Worm (Caenorhabditis elegans) whole organism, early embryonic: Measurements from ENCODE around the gene F09G2.8.

Experiments used
- B0310.2 ChIP-seq: sonication (generic microtip); optimal IDR thresholded peaks from 2 replicates; lab custom pipeline; 2016; ENCODE audit warnings: mild to moderate bottlenecking, missing genetic modification characterization, missing compliant biosample characterization
- F13C5.2 ChIP-seq: sonication (generic microtip); optimal IDR thresholded peaks from 2 replicates; lab custom pipeline; 2017; ENCODE audit warnings: mild to moderate bottlenecking, missing genetic modification characterization, inconsistent platforms, missing compliant biosample characterization
- aly-1 ChIP-seq: sonication (generic microtip); optimal IDR thresholded peaks from 2 replicates; lab custom pipeline; 2016; ENCODE audit warnings: missing genetic modification characterization, missing compliant biosample characterization
- ama-1 ChIP-seq: fragments of 150-350 bp; optimal IDR thresholded peaks from 2 replicates; lab custom pipeline; 2014
- ceh-13 ChIP-seq: fragments of 200-800 bp; sonication (Bioruptor generic); optimal IDR thresholded peaks from 2 replicates; lab custom pipeline; 2018; ENCODE audit warnings: mild to moderate bottlenecking, missing genetic modification characterization, missing compliant biosample characterization
- ceh-36 ChIP-seq: sonication (generic microtip); optimal IDR thresholded peaks from 2 replicates; lab custom pipeline; 2016; ENCODE audit warnings: missing genetic modification characterization, inconsistent platforms, missing compliant biosample characterization
- ets-7 ChIP-seq: sonication (generic microtip); optimal IDR thresholded peaks from 2 replicates; lab custom pipeline; 2016; ENCODE audit warnings: missing genotype, missing genetic modification characterization, missing compliant biosample characterization
- flt-1 ChIP-seq: fragments of 200-800 bp; sonication (Bioruptor generic); IDR thresholded peaks from 2 replicates; pipeline ENCODE4 v1.3.6; 2022; ENCODE audit warnings: missing genetic modification characterization, missing compliant biosample characterization
- hmbx-1 ChIP-seq: sonication (generic microtip); optimal IDR thresholded peaks from 2 replicates; lab custom pipeline; 2016; ENCODE audit warnings: mild to moderate bottlenecking, missing genetic modification characterization, missing compliant biosample characterization
- hmg-4 ChIP-seq: fragments of 200-800 bp; sonication (Bioruptor generic); optimal IDR thresholded peaks from 2 replicates; lab custom pipeline; 2018; ENCODE audit warnings: mild to moderate bottlenecking, missing genetic modification characterization, missing compliant biosample characterization
- hnd-1 ChIP-seq: sonication (generic microtip); optimal IDR thresholded peaks from 2 replicates; lab custom pipeline; 2016; ENCODE audit warnings: missing genetic modification characterization, missing compliant biosample characterization
- pes-1 ChIP-seq: fragments of 200-800 bp; sonication (Bioruptor generic); IDR thresholded peaks from 2 replicates; pipeline ENCODE4 v1.3.6; 2022; ENCODE audit warnings: missing genetic modification reagents, missing genetic modification characterization, missing compliant biosample characterization
- scrt-1 ChIP-seq: fragments of 200-800 bp; sonication (Bioruptor generic); IDR thresholded peaks from 2 replicates; pipeline ENCODE4 v1.3.6; 2022; ENCODE audit warnings: missing genetic modification characterization, missing compliant biosample characterization
- sea-1 ChIP-seq: fragments of 200-800 bp; sonication (Bioruptor generic); conservative IDR thresholded peaks from 2 replicates; pipeline ENCODE4 v1.3.6; 2022; ENCODE audit warnings: missing genetic modification characterization, missing compliant biosample characterization
- tbx-11 ChIP-seq: fragments of 200-800 bp; sonication (Bioruptor generic); IDR thresholded peaks from 2 replicates; pipeline ENCODE4 v1.3.6; 2022; ENCODE audit warnings: missing genetic modification characterization, missing compliant biosample characterization
- tbx-37 ChIP-seq: fragments of 200-800 bp; sonication (Bioruptor generic); conservative IDR thresholded peaks from 2 replicates; pipeline ENCODE4 v1.3.6; 2022; ENCODE audit warnings: missing genetic modification reagents, missing genetic modification characterization, missing compliant biosample characterization
- tra-4 ChIP-seq: sonication (generic microtip); optimal IDR thresholded peaks from 2 replicates; lab custom pipeline; 2017; ENCODE audit warnings: missing genetic modification characterization, missing compliant biosample characterization

The F09G2.8 gene

DNA sequence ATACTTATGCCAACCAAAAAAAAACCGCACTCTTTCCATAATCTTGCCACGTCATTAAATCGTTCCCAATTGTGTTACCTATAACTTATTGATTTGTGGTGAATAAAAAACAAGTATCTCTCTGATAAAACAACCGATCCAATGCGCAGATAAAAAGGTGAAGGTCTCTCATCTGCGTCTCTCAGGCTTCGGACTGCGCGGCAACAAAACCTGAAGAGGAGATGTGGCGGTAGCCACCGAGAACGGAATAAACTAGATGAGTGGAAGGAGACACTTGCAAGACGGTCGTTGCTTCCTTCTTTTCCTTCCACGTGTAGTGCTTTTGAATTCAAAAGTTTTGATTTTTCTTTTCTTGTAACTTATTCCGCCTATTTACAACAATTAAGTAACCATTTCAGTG is 31.5 kb upstream of the F09G2.8 start, which contains the start of gene fkb-3:
Gene fkb-3, plus strand, starts transcription at position 277 of the 400 bp plus-strand sequence.
- TF ChIP-seq hnd-1 (tag; lab: Kevin White, UChicago) = no peak
- no peak for TF ChIP-seq scrt-1 (GFP tag; lab: Robert Waterston, UW)
- TF ChIP-seq pes-1 (GFP tag; lab: Robert Waterston, UW) = no peak
- no peak for TF ChIP-seq ama-1 (lab: Kevin White, UChicago)
- no peak for TF ChIP-seq sea-1 (GFP tag; lab: Robert Waterston, UW)
- no peak for TF ChIP-seq F13C5.2 (tag; lab: Kevin White, UChicago)
- no peak for TF ChIP-seq aly-1

- TF ChIP-seq tra-4 (tag; lab: Kevin White, UChicago) = no peak
Measured at ce11 chrV:7224353-7224752, 30.9 kb upstream of the F09G2.8 start.

ce11 chrV:7223941-7224340 is 30.5 kb upstream of the F09G2.8 start, which contains the start of gene C13F10.1:
C13F10.1 (plus strand) TSS chrV:7224078.
- TF ChIP-seq ceh-36 (tag; lab: Kevin White, UChicago) (no peak), sea-1 (GFP tag; lab: Robert Waterston, UW) (no peak), ama-1 (lab: Kevin White, UChicago) (no peak), hmg-4 (GFP tag; lab: Kevin White, UChicago) (no peak), hnd-1 (tag; lab: Kevin White, UChicago) (no peak)

DNA sequence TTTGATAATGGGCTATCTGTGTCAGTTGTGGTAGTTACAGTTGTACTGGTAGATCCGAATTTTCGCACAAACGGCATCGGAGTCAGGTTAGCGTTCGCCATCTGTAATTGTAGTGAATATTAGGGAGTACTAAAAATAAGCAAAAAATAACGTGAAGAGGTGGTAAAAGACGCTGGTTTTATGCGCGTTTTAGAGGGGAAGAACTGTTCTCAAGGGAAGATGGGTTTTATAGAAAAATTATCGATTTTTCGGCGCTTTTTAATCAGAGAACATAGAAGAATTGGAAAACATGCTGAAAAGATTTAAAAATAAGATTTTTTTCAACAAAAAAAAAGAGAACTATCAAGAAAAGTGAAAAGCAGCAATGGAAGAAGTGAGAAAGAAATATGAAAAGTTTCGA is 29.7 kb upstream of the F09G2.8 start, which contains the start of gene C13F10.7:
Gene C13F10.7, minus strand, starts transcription at position 101 of the 400 bp plus-strand sequence.
- no peak for TF ChIP-seq ets-7 (tag; lab: Kevin White, UChicago)
- no peak for TF ChIP-seq scrt-1 (GFP tag; lab: Robert Waterston, UW)
- no peak for TF ChIP-seq B0310.2 (tag; lab: Kevin White, UChicago)
- TF ChIP-seq tbx-37 (GFP tag; lab: Robert Waterston, UW) = no peak
- TF ChIP-seq hmbx-1 (tag; lab: Kevin White, UChicago) = no peak
- no peak for TF ChIP-seq ceh-36 (tag; lab: Kevin White, UChicago)
- no peak for TF ChIP-seq tra-4 (tag; lab: Kevin White, UChicago)
- no peak for TF ChIP-seq hnd-1 (tag; lab: Kevin White, UChicago)
- no peak for TF ChIP-seq F13C5.2 (tag; lab: Kevin White, UChicago)
- no peak for TF ChIP-seq flt-1 (GFP tag; lab: Robert Waterston, UW)
- TF ChIP-seq pes-1 (GFP tag; lab: Robert Waterston, UW) = no peak
- TF ChIP-seq sea-1 (GFP tag; lab: Robert Waterston, UW) = no peak
- TF ChIP-seq aly-1 = no peak
- TF ChIP-seq tbx-11 (GFP tag; lab: Robert Waterston, UW) = no peak
- no peak for TF ChIP-seq hmg-4 (GFP tag; lab: Kevin White, UChicago)
- no peak for TF ChIP-seq ceh-13 (GFP tag; lab: Kevin White, UChicago)

- TF ChIP-seq hmg-4 (GFP tag; lab: Kevin White, UChicago) (peak; percentile 4), tra-4 (tag; lab: Kevin White, UChicago) (no peak), flt-1 (GFP tag; lab: Robert Waterston, UW) (no peak)
Measured at ce11 chrV:7220973-7221519, 27.6 kb upstream of the F09G2.8 start, which contains the start of the genes C13F10.8, C13F10.6 and kxd-1. C13F10.8 (minus strand) TSS chrV:7221023. C13F10.6 (minus strand) TSS chrV:7221039. kxd-1 (plus strand) TSS chrV:7221469.

DNA sequence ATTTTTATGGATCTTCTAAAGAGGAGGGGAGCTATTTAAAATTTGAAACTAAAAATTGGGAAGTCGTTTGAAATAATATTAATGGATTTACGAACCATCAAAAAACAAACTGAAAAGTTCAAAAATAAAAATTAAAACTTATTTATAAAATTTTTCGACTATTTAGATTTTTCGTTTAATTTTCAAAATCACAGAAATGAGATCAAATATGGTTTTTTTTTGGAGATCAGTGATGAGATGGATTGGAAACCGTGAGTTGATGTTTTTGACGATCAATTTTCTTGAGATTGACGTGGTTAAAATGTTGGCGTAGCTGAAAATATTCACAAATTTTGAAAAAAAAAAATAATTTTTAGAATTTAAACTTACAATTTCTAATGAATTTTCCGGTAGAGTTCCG is 25.5 kb upstream of the F09G2.8 start, which contains the start of gene C13F10.5:
Gene C13F10.5, minus strand, starts transcription at position 101 of the 400 bp plus-strand sequence.
- no peak for TF ChIP-seq ceh-13 (GFP tag; lab: Kevin White, UChicago)
- no peak for TF ChIP-seq hmbx-1 (tag; lab: Kevin White, UChicago)
- TF ChIP-seq ama-1 (lab: Kevin White, UChicago) = no peak
- TF ChIP-seq tbx-37 (GFP tag; lab: Robert Waterston, UW) = no peak
- no peak for TF ChIP-seq tbx-11 (GFP tag; lab: Robert Waterston, UW)
- TF ChIP-seq B0310.2 (tag; lab: Kevin White, UChicago) = no peak
- no peak for TF ChIP-seq hmg-4 (GFP tag; lab: Kevin White, UChicago)
- no peak for TF ChIP-seq flt-1 (GFP tag; lab: Robert Waterston, UW)
- TF ChIP-seq F13C5.2 (tag; lab: Kevin White, UChicago) = no peak
- TF ChIP-seq sea-1 (GFP tag; lab: Robert Waterston, UW) = no peak
- TF ChIP-seq hnd-1 (tag; lab: Kevin White, UChicago) = no peak
- TF ChIP-seq scrt-1 (GFP tag; lab: Robert Waterston, UW) = no peak
- no peak for TF ChIP-seq ets-7 (tag; lab: Kevin White, UChicago)
- TF ChIP-seq pes-1 (GFP tag; lab: Robert Waterston, UW) = no peak
- TF ChIP-seq tra-4 (tag; lab: Kevin White, UChicago) = no peak
- TF ChIP-seq aly-1 = no peak
- TF ChIP-seq ceh-36 (tag; lab: Kevin White, UChicago) = no peak

DNA sequence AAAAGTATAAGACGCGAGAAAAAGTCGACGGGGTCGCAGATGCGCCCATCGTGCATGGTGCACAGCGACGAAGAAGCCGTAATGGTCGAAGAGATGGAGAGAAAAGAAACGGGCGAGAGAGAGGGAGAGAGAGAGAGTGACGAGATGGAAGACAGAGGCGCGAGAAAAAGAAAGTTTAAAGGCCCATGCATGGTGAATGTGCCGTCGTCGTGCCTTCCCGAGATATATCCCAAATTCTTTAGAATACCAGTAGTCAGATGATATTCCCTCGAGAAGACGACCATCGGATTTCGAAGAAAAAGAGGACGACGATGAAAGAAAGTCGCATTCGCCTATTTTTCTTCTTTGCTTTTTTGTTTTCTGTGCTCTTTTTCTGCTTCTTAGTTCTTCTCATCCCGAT is 22.6 kb upstream of the F09G2.8 start:
- TF ChIP-seq ama-1 (lab: Kevin White, UChicago) = no peak
- TF ChIP-seq tbx-11 (GFP tag; lab: Robert Waterston, UW) = no peak
- no peak for TF ChIP-seq hmg-4 (GFP tag; lab: Kevin White, UChicago)
- no peak for TF ChIP-seq sea-1 (GFP tag; lab: Robert Waterston, UW)
- TF ChIP-seq B0310.2 (tag; lab: Kevin White, UChicago) = no peak
- no peak for TF ChIP-seq ceh-13 (GFP tag; lab: Kevin White, UChicago)
- no peak for TF ChIP-seq pes-1 (GFP tag; lab: Robert Waterston, UW)
- TF ChIP-seq ceh-36 (tag; lab: Kevin White, UChicago) = no peak
- TF ChIP-seq tra-4 (tag; lab: Kevin White, UChicago) = no peak
- TF ChIP-seq hnd-1 (tag; lab: Kevin White, UChicago) = no peak
- TF ChIP-seq ets-7 (tag; lab: Kevin White, UChicago) = no peak
- TF ChIP-seq flt-1 (GFP tag; lab: Robert Waterston, UW) = no peak
- TF ChIP-seq tbx-37 (GFP tag; lab: Robert Waterston, UW) = no peak
- no peak for TF ChIP-seq F13C5.2 (tag; lab: Kevin White, UChicago)
- TF ChIP-seq aly-1 = no peak
- no peak for TF ChIP-seq scrt-1 (GFP tag; lab: Robert Waterston, UW)
